Worm (Caenorhabditis elegans): ENCODE results near the gene gst-20.
A peak's percentile ranks its signal among the peaks of the same experiment; 100 is the strongest.

gst-20 gene

DNA sequence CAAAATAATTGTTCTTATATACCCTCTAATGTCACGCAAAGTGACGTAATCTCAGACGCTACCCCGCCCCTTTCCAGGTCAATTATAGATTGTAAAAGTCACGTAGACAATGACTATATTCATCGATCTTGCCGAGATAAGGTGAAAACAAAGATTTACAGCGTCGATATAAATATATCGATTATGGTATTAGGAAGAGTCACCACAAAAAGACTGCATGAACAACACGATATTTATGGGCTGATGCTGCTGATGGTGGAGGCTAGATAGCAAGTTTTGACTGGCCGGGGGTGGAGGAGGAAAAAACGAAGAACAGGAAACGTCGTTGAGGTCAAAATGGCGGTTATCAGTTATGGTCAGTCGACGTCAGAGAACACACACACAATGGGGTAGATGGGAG is 29.0 kb upstream of the gst-20 start:
- TF ChIP-seq lsy-2 (tag; optimal IDR thresholded peaks at IDR 0.05): peak in 1 of 2 experiments; percentile 39
- TF ChIP-seq R02D3.7 (tag; optimal IDR thresholded peaks at IDR 0.05): no peak
- TF ChIP-seq unc-55 (GFP tag; optimal IDR thresholded peaks at IDR 0.05): no peak
- TF ChIP-seq mab-5 (tag; optimal IDR thresholded peaks at IDR 0.05): no peak
- TF ChIP-seq ztf-1 (GFP tag; conservative IDR thresholded peaks at IDR 0.05): no peak
- TF ChIP-seq lin-39 (tag; optimal IDR thresholded peaks at IDR 0.05): no peak
- TF ChIP-seq F13H6.1 (tag; optimal IDR thresholded peaks at IDR 0.05): peak; percentile 51
- no peak for TF ChIP-seq dmd-4 (tag; optimal IDR thresholded peaks at IDR 0.05)
- TF ChIP-seq ZK546.5 (tag; optimal IDR thresholded peaks at IDR 0.05): no peak
- no peak for TF ChIP-seq lin-11 (tag; optimal IDR thresholded peaks at IDR 0.05)
- TF ChIP-seq skn-1 (tag; optimal IDR thresholded peaks at IDR 0.05): no peak
- peak; percentile 53 for TF ChIP-seq elt-1 (tag; optimal IDR thresholded peaks at IDR 0.05)
- no peak for TF ChIP-seq mbf-1 (tag; optimal IDR thresholded peaks at IDR 0.05)
- TF ChIP-seq nhr-6 (tag; optimal IDR thresholded peaks at IDR 0.05): no peak
- no peak for TF ChIP-seq nhr-77 (tag; optimal IDR thresholded peaks at IDR 0.05)
- TF ChIP-seq crh-2 (tag; optimal IDR thresholded peaks at IDR 0.05): peak; percentile 63
- TF ChIP-seq ama-1 (optimal IDR thresholded peaks at IDR 0.05): no peak
- TF ChIP-seq Y55F3AM.14 (GFP tag; optimal IDR thresholded peaks at IDR 0.05): no peak
- TF ChIP-seq alr-1 (tag; optimal IDR thresholded peaks at IDR 0.05): no peak
- no peak for TF ChIP-seq nhr-237 (tag; optimal IDR thresholded peaks at IDR 0.05)
- no peak for TF ChIP-seq aly-2 (tag; optimal IDR thresholded peaks at IDR 0.05)
- peak; percentile 9 for TF ChIP-seq nhr-129 (tag; optimal IDR thresholded peaks at IDR 0.05)
- TF ChIP-seq fos-1 (tag; optimal IDR thresholded peaks at IDR 0.05): peak; percentile 67
- peak; percentile 77 for TF ChIP-seq sma-9 (GFP tag; optimal IDR thresholded peaks at IDR 0.05)
- TF ChIP-seq sma-9 (tag; optimal IDR thresholded peaks at IDR 0.05): no peak
- TF ChIP-seq blmp-1 (tag; optimal IDR thresholded peaks at IDR 0.05; ENCODE audit: insufficient read depth): peak; percentile 53
- TF ChIP-seq nhr-25 (tag; optimal IDR thresholded peaks at IDR 0.05): peak; percentile 86
- no peak for TF ChIP-seq nhr-23 (tag; optimal IDR thresholded peaks at IDR 0.05)
- TF ChIP-seq nhr-11 (tag; optimal IDR thresholded peaks at IDR 0.05): no peak
- TF ChIP-seq nhr-21 (tag; optimal IDR thresholded peaks at IDR 0.05): peak; percentile 74
- TF ChIP-seq ceh-16 (tag; optimal IDR thresholded peaks at IDR 0.05): peak; percentile 71
- peak; percentile 45 for TF ChIP-seq sma-3 (GFP tag; optimal IDR thresholded peaks at IDR 0.05)
- TF ChIP-seq egl-27 (tag; optimal IDR thresholded peaks at IDR 0.05): no peak

DNA sequence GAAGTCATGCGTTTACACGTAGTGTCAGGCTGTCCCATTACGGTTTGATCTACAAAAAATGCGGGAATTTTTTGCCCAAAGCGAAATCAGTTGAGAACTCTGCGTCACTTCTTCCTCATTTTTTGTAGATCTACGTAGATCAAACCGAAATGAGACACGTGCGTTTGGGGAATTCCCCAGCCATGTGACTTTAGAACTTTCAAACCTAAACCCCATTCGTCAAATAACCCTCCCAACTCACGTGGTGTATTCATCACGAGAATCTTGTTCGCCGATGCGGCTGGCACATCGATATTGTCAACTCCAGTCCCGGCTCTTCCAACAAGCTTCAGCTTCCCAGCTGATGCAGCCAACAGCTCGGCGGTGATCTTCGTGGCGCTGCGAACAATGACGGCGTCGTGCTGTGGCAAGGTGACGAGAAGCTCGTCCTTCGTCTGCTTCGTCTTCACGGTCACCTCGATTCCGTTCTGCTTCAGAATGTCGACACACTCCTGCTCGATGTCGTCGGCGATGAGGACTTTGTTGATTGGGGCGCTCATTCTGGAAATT is 28.4 kb upstream of the gst-20 start, which contains the start of gene phdh-1:
TSS of gene phdh-1 (minus strand) at position 540 of the 549 bp plus-strand sequence.
- TF ChIP-seq ama-1 (optimal IDR thresholded peaks at IDR 0.05) (no peak), mdl-1 (tag; optimal IDR thresholded peaks at IDR 0.05) (no peak), sma-9 (GFP tag; optimal IDR thresholded peaks at IDR 0.05) (peak; percentile 51), sma-9 (tag; optimal IDR thresholded peaks at IDR 0.05) (no peak)

DNA sequence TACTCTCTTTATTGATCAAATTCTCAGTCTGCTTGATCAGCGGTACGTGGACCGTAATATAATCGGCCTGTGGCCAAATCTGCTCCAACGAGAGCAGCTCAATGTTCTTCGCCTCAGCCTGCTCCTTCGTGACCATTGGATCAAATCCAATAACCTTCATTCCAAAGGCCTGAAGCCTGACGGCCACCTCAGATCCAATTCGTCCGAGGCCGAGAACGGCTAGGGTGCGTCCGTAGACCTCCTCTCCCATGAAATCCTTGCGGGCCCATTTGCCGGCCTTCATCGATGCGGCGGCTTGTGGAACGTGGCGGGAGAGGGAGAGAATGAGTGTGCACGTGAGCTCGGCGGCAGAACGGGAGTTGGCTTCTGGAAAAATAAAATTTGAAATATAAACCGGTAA is 27.8 kb upstream of the gst-20 start:
- no peak for TF ChIP-seq unc-55 (GFP tag; optimal IDR thresholded peaks at IDR 0.05)
- TF ChIP-seq ama-1 (optimal IDR thresholded peaks at IDR 0.05): peak; percentile 19
- no peak for TF ChIP-seq elt-1 (tag; optimal IDR thresholded peaks at IDR 0.05)
- TF ChIP-seq alr-1 (tag; optimal IDR thresholded peaks at IDR 0.05): no peak
- no peak for TF ChIP-seq nhr-11 (tag; optimal IDR thresholded peaks at IDR 0.05)
- no peak for TF ChIP-seq elt-3 (tag; optimal IDR thresholded peaks at IDR 0.05)
- TF ChIP-seq ceh-16 (tag; optimal IDR thresholded peaks at IDR 0.05): no peak
- TF ChIP-seq fos-1 (tag; optimal IDR thresholded peaks at IDR 0.05): no peak
- no peak for TF ChIP-seq skn-1 (tag; optimal IDR thresholded peaks at IDR 0.05)

DNA sequence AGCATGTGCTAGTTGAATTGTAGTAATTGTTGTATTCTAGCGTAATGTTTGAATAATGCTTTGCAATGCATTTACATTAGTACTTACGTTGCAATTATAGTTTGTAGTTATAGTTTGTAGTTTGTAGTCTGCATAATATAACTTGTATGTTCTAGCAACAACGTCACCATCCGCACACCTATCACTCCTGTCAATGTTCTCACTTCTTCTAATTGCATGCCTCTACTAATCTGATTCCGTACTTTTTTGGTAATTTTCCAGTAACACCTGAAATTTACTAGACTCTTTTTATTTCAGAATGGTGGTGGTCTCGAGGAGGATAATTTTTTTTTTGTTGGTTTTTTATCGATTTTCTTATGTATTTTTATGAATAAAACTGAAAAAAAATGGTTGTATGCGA is 27.0 kb upstream of the gst-20 start:
- TF ChIP-seq ama-1 (optimal IDR thresholded peaks at IDR 0.05) (peak; percentile 77), nhr-21 (tag; optimal IDR thresholded peaks at IDR 0.05) (peak; percentile 23), mab-5 (tag; optimal IDR thresholded peaks at IDR 0.05) (no peak), nhr-25 (tag; optimal IDR thresholded peaks at IDR 0.05) (peak; percentile 34), blmp-1 (tag; optimal IDR thresholded peaks at IDR 0.05; ENCODE audit: insufficient read depth) (peak; percentile 8)

DNA sequence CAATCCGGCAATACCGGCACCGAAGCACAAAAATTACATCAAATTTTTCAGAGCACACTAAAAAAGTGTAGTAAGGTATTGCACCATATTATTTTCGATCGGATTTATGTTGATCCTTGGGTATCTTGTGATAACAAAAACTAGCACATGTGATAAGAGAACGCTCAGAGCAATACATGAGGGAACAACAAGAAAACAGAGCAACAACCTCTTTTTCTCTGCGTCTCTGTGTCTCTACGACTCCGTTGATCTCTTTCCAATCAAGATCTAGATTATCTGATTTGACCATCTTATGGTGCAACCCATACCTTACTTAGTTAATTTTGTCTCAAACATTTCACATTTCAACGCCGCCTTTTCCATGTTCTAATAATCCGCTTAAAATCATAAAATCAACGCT is 22.6 kb upstream of the gst-20 start, which contains the start of gene tag-10:
TSS of gene tag-10 (plus strand) at position 347 of the 400 bp plus-strand sequence.
- TF ChIP-seq sma-9 (GFP tag; optimal IDR thresholded peaks at IDR 0.05) (peak; percentile 68), sma-9 (tag; optimal IDR thresholded peaks at IDR 0.05) (no peak), elt-1 (tag; optimal IDR thresholded peaks at IDR 0.05) (peak; percentile 93), fos-1 (tag; optimal IDR thresholded peaks at IDR 0.05) (no peak), nhr-129 (tag; optimal IDR thresholded peaks at IDR 0.05) (peak; percentile 69)

All from whole organism, L2 larva.